In the genomic region with DNA sequence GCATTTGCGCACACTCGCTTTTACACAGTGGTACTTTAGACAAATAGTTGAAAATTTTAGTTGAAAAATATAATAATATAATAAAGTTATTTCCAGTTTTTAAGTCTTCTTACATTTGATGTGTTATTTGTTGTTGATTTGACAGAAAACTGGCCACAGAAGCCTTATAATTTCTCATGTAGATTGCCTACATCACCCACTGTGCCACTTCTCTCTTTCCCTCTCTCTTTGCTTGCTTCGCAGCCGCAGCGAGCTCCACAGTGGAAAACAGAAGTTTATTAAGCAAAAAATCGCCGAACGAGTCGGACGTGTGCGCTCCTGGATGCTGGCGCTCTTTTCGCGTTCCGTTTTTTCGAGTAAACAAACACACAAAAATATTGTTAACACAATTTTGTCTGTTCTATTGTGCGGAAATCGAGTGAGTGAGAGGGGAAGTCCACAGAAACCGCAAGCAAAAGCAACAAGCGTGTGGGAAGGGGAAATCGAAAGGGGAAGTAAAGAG, we compare ENCODE assay signal across 1 fruit fly cellular context.
TF ChIP-seq lines count a peak whose summit lies in the region.

TSS of gene CG42327 (plus strand) at position 277 of the 502 bp plus-strand sequence.

TF ChIP-seq in whole organism, embryonic, 481 proteins besides CTCF, POLR2A, EP300 and RAD21 (continued from another document and continues in another):
- TF ChIP-seq prd (optimal IDR thresholded peaks at IDR 0.05; lab: Kevin White, UChicago) (no peak), prd (GFP tag; IDR thresholded peaks at IDR 0.05; lab: Robert Waterston, UW) (peak; percentile 96), fd102C (GFP tag; optimal IDR thresholded peaks at IDR 0.05; lab: Kevin White, UChicago) (peak; percentile 73), CG32532 (GFP tag; IDR thresholded peaks at IDR 0.05; lab: Robert Waterston, UW) (peak; percentile 93), CG4707 (GFP tag; optimal IDR thresholded peaks at IDR 0.05; lab: Kevin White, UChicago) (peak; percentile 100), sqz (GFP tag; optimal IDR thresholded peaks at IDR 0.05; lab: Kevin White, UChicago) (peak; percentile 86), CG9727 (GFP tag; optimal IDR thresholded peaks at IDR 0.05; lab: Kevin White, UChicago) (peak; percentile 95), CG14667 (GFP tag; IDR thresholded peaks at IDR 0.05; lab: Robert Waterston, UW) (peak; percentile 92), CG11560 (tag; IDR thresholded peaks at IDR 0.05; lab: Robert Waterston, UW) (peak; percentile 68), CG6791 (GFP tag; IDR thresholded peaks at IDR 0.05; lab: Robert Waterston, UW; ENCODE audit: partially characterized antibody) (peak; percentile 48; the same call in 1 of the 3 replicates), NFAT (GFP tag; IDR thresholded peaks at IDR 0.05; lab: Robert Waterston, UW) (peak; percentile 72), CG4617 (GFP tag; optimal IDR thresholded peaks at IDR 0.05; lab: Kevin White, UChicago; ENCODE audit: borderline replicate concordance) (peak; percentile 77), Lim3 (GFP tag; IDR thresholded peaks at IDR 0.05; lab: Robert Waterston, UW) (peak; percentile 87), tio (GFP tag; optimal IDR thresholded peaks at IDR 0.05; lab: Kevin White, UChicago) (peak; percentile 92), jigr1 (GFP tag; IDR thresholded peaks at IDR 0.05; lab: Robert Waterston, UW) (peak; percentile 74; the same call in 2 of the 3 replicates), CG6272 (GFP tag; IDR thresholded peaks at IDR 0.05; lab: Robert Waterston, UW) (peak; percentile 93), CG8290 (GFP tag; optimal IDR thresholded peaks at IDR 0.05; lab: Kevin White, UChicago) (peak; percentile 80), CG8290 (tag; optimal IDR thresholded peaks at IDR 0.05; lab: Kevin White, UChicago) (peak; percentile 23 to 74), D19A (tag; optimal IDR thresholded peaks at IDR 0.05; lab: Kevin White, UChicago) (peak; percentile 93), CG9437 (GFP tag; optimal IDR thresholded peaks at IDR 0.05; lab: Kevin White, UChicago) (peak; percentile 89), zen (tag; optimal IDR thresholded peaks at IDR 0.05; lab: Kevin White, UChicago) (peak; percentile 87), p53 (GFP tag; optimal IDR thresholded peaks at IDR 0.05; lab: Kevin White, UChicago) (peak; percentile 55), CG2116 (GFP tag; optimal IDR thresholded peaks at IDR 0.05; lab: Kevin White, UChicago) (peak; percentile 82), CG11247 (GFP tag; IDR thresholded peaks at IDR 0.05; lab: Robert Waterston, UW) (peak; percentile 91), onecut (GFP tag; IDR thresholded peaks at IDR 0.05; lab: Robert Waterston, UW) (peak; percentile 87), CG2120 (GFP tag; optimal IDR thresholded peaks at IDR 0.05; lab: Kevin White, UChicago) (peak; percentile 82), lmd (GFP tag; IDR thresholded peaks at IDR 0.05; lab: Robert Waterston, UW) (peak; percentile 94), CG15073 (GFP tag; optimal IDR thresholded peaks at IDR 0.05; lab: Kevin White, UChicago) (peak; percentile 26), Meics (GFP tag; optimal IDR thresholded peaks at IDR 0.05; lab: Kevin White, UChicago) (peak; percentile 90), CG11695 (GFP tag; IDR thresholded peaks at IDR 0.05; lab: Robert Waterston, UW) (peak; percentile 95), ranshi (GFP tag; IDR thresholded peaks at IDR 0.05; lab: Robert Waterston, UW) (peak; percentile 91), wek (GFP tag; optimal IDR thresholded peaks at IDR 0.05; lab: Kevin White, UChicago) (peak; percentile 60), D19B (GFP tag; optimal IDR thresholded peaks at IDR 0.05; lab: Kevin White, UChicago) (peak; percentile 68), cg (GFP tag; optimal IDR thresholded peaks at IDR 0.05; lab: Kevin White, UChicago) (peak; percentile 52), Dll (GFP tag; IDR thresholded peaks at IDR 0.05; lab: Robert Waterston, UW; ENCODE audit: partially characterized antibody) (peak; percentile 48; the same call in 1 of the 4 replicates), CG17568 (GFP tag; optimal IDR thresholded peaks at IDR 0.05; lab: Kevin White, UChicago) (peak; percentile 92), HmgD (GFP tag; optimal IDR thresholded peaks at IDR 0.05; lab: Kevin White, UChicago) (peak; percentile 58), Sox102F (GFP tag; optimal IDR thresholded peaks at IDR 0.05; lab: Kevin White, UChicago) (peak; percentile 97), abd-A (tag; optimal IDR thresholded peaks at IDR 0.05; lab: Kevin White, UChicago) (peak; percentile 58), Asciz (GFP tag; optimal IDR thresholded peaks at IDR 0.05; lab: Kevin White, UChicago) (peak; percentile 96), CG6683 (GFP tag; optimal IDR thresholded peaks at IDR 0.05; lab: Kevin White, UChicago) (peak; percentile 88), yki (optimal IDR thresholded peaks at IDR 0.05; lab: Kevin White, UChicago) (no peak), cas (GFP tag; IDR thresholded peaks at IDR 0.05; lab: Robert Waterston, UW) (peak; percentile 78), CG2875 (GFP tag; optimal IDR thresholded peaks at IDR 0.05; lab: Kevin White, UChicago) (peak; percentile 98), tap (tag; optimal IDR thresholded peaks at IDR 0.05; lab: Kevin White, UChicago) (peak; percentile 93), mld (GFP tag; IDR thresholded peaks at IDR 0.05; lab: Robert Waterston, UW; ENCODE audit: partially characterized antibody) (no peak), MBD-R2 (GFP tag; IDR thresholded peaks at IDR 0.05; lab: Robert Waterston, UW) (peak; percentile 67), CG17385 (GFP tag; optimal IDR thresholded peaks at IDR 0.05; lab: Kevin White, UChicago) (peak; percentile 91), amos (GFP tag; IDR thresholded peaks at IDR 0.05; lab: Robert Waterston, UW; ENCODE audit: partially characterized antibody) (peak; percentile 32; the same call in 1 of the 2 replicates), CG2129 (GFP tag; IDR thresholded peaks at IDR 0.05; lab: Robert Waterston, UW; ENCODE audit: partially characterized antibody) (no peak), Six4 (GFP tag; optimal IDR thresholded peaks at IDR 0.05; lab: Kevin White, UChicago) (peak; percentile 88), twi (tag; optimal IDR thresholded peaks at IDR 0.05; lab: Kevin White, UChicago) (peak; percentile 72), unc-4 (GFP tag; IDR thresholded peaks at IDR 0.05; lab: Robert Waterston, UW; ENCODE audit: partially characterized antibody) (no peak; the same call in 1 of the 2 replicates), ATbp (GFP tag; optimal IDR thresholded peaks at IDR 0.05; lab: Kevin White, UChicago) (peak; percentile 96), CG7786 (GFP tag; optimal IDR thresholded peaks at IDR 0.05; lab: Kevin White, UChicago) (peak; percentile 63), Oaz (GFP tag; IDR thresholded peaks at IDR 0.05; lab: Robert Waterston, UW) (peak; percentile 86), pb (GFP tag; optimal IDR thresholded peaks at IDR 0.05; lab: Kevin White, UChicago) (peak; percentile 67), oc (tag; optimal IDR thresholded peaks at IDR 0.05; lab: Kevin White, UChicago) (peak; percentile 98), crp (GFP tag; optimal IDR thresholded peaks at IDR 0.05; lab: Kevin White, UChicago) (peak in 1 of 2 experiments; percentile 59), CG34376 (GFP tag; optimal IDR thresholded peaks at IDR 0.05; lab: Kevin White, UChicago) (peak; percentile 77), nerfin-1 (tag; optimal IDR thresholded peaks at IDR 0.05; lab: Kevin White, UChicago) (peak; percentile 85), CG13624 (GFP tag; optimal IDR thresholded peaks at IDR 0.05; lab: Kevin White, UChicago) (peak; percentile 52), mam (GFP tag; optimal IDR thresholded peaks at IDR 0.05; lab: Kevin White, UChicago) (peak; percentile 47), fd3F (GFP tag; optimal IDR thresholded peaks at IDR 0.05; lab: Kevin White, UChicago) (peak; percentile 70), CG9609 (GFP tag; optimal IDR thresholded peaks at IDR 0.05; lab: Kevin White, UChicago) (peak; percentile 79), sens-2 (GFP tag; IDR thresholded peaks at IDR 0.05; lab: Robert Waterston, UW) (peak; percentile 90), CG10565 (GFP tag; optimal IDR thresholded peaks at IDR 0.05; lab: Kevin White, UChicago) (peak; percentile 75), scrt (GFP tag; optimal IDR thresholded peaks at IDR 0.05; lab: Kevin White, UChicago) (peak; percentile 86), Sry-β (GFP tag; optimal IDR thresholded peaks at IDR 0.05; lab: Kevin White, UChicago) (peak; percentile 66), sna (GFP tag; IDR thresholded peaks at IDR 0.05; lab: Robert Waterston, UW; ENCODE audit: partially characterized antibody) (peak; percentile 64), CG13424 (tag; optimal IDR thresholded peaks at IDR 0.05; lab: Kevin White, UChicago) (peak; percentile 94), Hr39 (optimal IDR thresholded peaks at IDR 0.05; lab: Kevin White, UChicago) (no peak), CG8359 (GFP tag; optimal IDR thresholded peaks at IDR 0.05; lab: Kevin White, UChicago; ENCODE audit: borderline replicate concordance) (peak; percentile 85), eve (GFP tag; optimal IDR thresholded peaks at IDR 0.05; lab: Kevin White, UChicago) (peak in 1 of 2 experiments; percentile 80), mirr (GFP tag; optimal IDR thresholded peaks at IDR 0.05; lab: Kevin White, UChicago) (peak; percentile 80), CG13775 (GFP tag; optimal IDR thresholded peaks at IDR 0.05; lab: Kevin White, UChicago) (peak; percentile 92), CG16863 (GFP tag; optimal IDR thresholded peaks at IDR 0.05; lab: Kevin White, UChicago) (peak; percentile 87), Dek (tag; optimal IDR thresholded peaks at IDR 0.05; lab: Kevin White, UChicago) (peak; percentile 89), salm (tag; optimal IDR thresholded peaks at IDR 0.05; lab: Kevin White, UChicago) (peak; percentile 94), CG12236 (GFP tag; optimal IDR thresholded peaks at IDR 0.05; lab: Kevin White, UChicago) (peak; percentile 42), Neu2 (GFP tag; optimal IDR thresholded peaks at IDR 0.05; lab: Kevin White, UChicago; ENCODE audit: borderline replicate concordance) (no peak), ken (GFP tag; IDR thresholded peaks at IDR 0.05; lab: Robert Waterston, UW) (peak; percentile 97), NfI (GFP tag; optimal IDR thresholded peaks at IDR 0.05; lab: Kevin White, UChicago) (peak; percentile 92), CG17829 (tag; optimal IDR thresholded peaks at IDR 0.05; lab: Kevin White, UChicago) (peak; percentile 96), tna (GFP tag; IDR thresholded peaks at IDR 0.05; lab: Robert Waterston, UW; ENCODE audit: partially characterized antibody) (peak; percentile 54; the same call in 1 of the 2 replicates), CG30020 (tag; optimal IDR thresholded peaks at IDR 0.05; lab: Kevin White, UChicago) (peak; percentile 69), CG11398 (GFP tag; optimal IDR thresholded peaks at IDR 0.05; lab: Kevin White, UChicago) (peak; percentile 16), Bgb (GFP tag; IDR thresholded peaks at IDR 0.05; lab: Robert Waterston, UW; ENCODE audit: partially characterized antibody) (peak; percentile 50), CG43689 (GFP tag; IDR thresholded peaks at IDR 0.05; lab: Robert Waterston, UW) (peak; percentile 80), Sin3A (optimal IDR thresholded peaks at IDR 0.05; lab: Kevin White, UChicago) (no peak), MTF-1 (GFP tag; optimal IDR thresholded peaks at IDR 0.05; lab: Kevin White, UChicago; ENCODE audit: borderline replicate concordance) (peak; percentile 86), Ada2b (GFP tag; IDR thresholded peaks at IDR 0.05; lab: Robert Waterston, UW) (peak; percentile 95), CG3995 (GFP tag; optimal IDR thresholded peaks at IDR 0.05; lab: Kevin White, UChicago) (no peak), B-H2 (GFP tag; optimal IDR thresholded peaks at IDR 0.05; lab: Kevin White, UChicago) (peak; percentile 32), CG11456 (GFP tag; IDR thresholded peaks at IDR 0.05; lab: Robert Waterston, UW) (peak; percentile 89), CG17802 (tag; optimal IDR thresholded peaks at IDR 0.05; lab: Kevin White, UChicago) (peak; percentile 79), pros (GFP tag; optimal IDR thresholded peaks at IDR 0.05; lab: Kevin White, UChicago) (no peak), CG14014 (GFP tag; IDR thresholded peaks at IDR 0.05; lab: Robert Waterston, UW) (peak; percentile 90), BEAF-32 (GFP tag; optimal IDR thresholded peaks at IDR 0.05; lab: Kevin White, UChicago) (no peak), D (optimal IDR thresholded peaks at IDR 0.05; lab: Kevin White, UChicago) (no peak), D (GFP tag; optimal IDR thresholded peaks at IDR 0.05; lab: Kevin White, UChicago) (peak; percentile 91), Hand (GFP tag; optimal IDR thresholded peaks at IDR 0.05; lab: Kevin White, UChicago) (peak; percentile 66), Hey (tag; optimal IDR thresholded peaks at IDR 0.05; lab: Kevin White, UChicago) (no peak), ftz-f1 (GFP tag; optimal IDR thresholded peaks at IDR 0.05; lab: Kevin White, UChicago) (peak; percentile 4), CG14441 (GFP tag; IDR thresholded peaks at IDR 0.05; lab: Robert Waterston, UW) (peak; percentile 94), vnd (GFP tag; IDR thresholded peaks at IDR 0.05; lab: Robert Waterston, UW; ENCODE audit: partially characterized antibody) (no peak), run (tag; optimal IDR thresholded peaks at IDR 0.05; lab: Kevin White, UChicago) (peak; percentile 92), CG1792 (GFP tag; optimal IDR thresholded peaks at IDR 0.05; lab: Kevin White, UChicago) (peak; percentile 65), Dfd (GFP tag; optimal IDR thresholded peaks at IDR 0.05; lab: Kevin White, UChicago) (no peak), CG8478 (optimal IDR thresholded peaks at IDR 0.05; lab: Kevin White, UChicago) (no peak), trem (tag; optimal IDR thresholded peaks at IDR 0.05; lab: Kevin White, UChicago) (peak; percentile 91), jumu (GFP tag; optimal IDR thresholded peaks at IDR 0.05; lab: Kevin White, UChicago) (peak; percentile 84), da (GFP tag; optimal IDR thresholded peaks at IDR 0.05; lab: Kevin White, UChicago) (peak; percentile 10), Awh (GFP tag; IDR thresholded peaks at IDR 0.05; lab: Robert Waterston, UW) (peak; percentile 97), btn (GFP tag; optimal IDR thresholded peaks at IDR 0.05; lab: Kevin White, UChicago) (peak; percentile 79), CG2202 (tag; optimal IDR thresholded peaks at IDR 0.05; lab: Kevin White, UChicago) (peak; percentile 93), Antp (GFP tag; optimal IDR thresholded peaks at IDR 0.05; lab: Kevin White, UChicago) (peak; percentile 82), Hmx (GFP tag; optimal IDR thresholded peaks at IDR 0.05; lab: Kevin White, UChicago) (peak; percentile 8), Atf6 (GFP tag; IDR thresholded peaks at IDR 0.05; lab: Robert Waterston, UW) (peak; percentile 91), zfh1 (GFP tag; IDR thresholded peaks at IDR 0.05; lab: Robert Waterston, UW) (peak; percentile 98), NK7.1 (GFP tag; optimal IDR thresholded peaks at IDR 0.05; lab: Kevin White, UChicago) (peak; percentile 64), lilli (GFP tag; optimal IDR thresholded peaks at IDR 0.05; lab: Kevin White, UChicago) (peak; percentile 88)
